Worm (Caenorhabditis elegans) whole organism, L4 larva: ENCODE data around the gene unk-1.
A peak's percentile ranks its signal among the peaks of the same experiment; 100 is the strongest.

Source experiments
- F10B5.3 ChIP-seq: sonication (generic microtip); optimal IDR thresholded peaks from 2 replicates; lab custom pipeline; 2016; ENCODE audit warnings: mild to moderate bottlenecking, missing genetic modification characterization, missing compliant biosample characterization
- F37D6.2 ChIP-seq: sonication (generic microtip); optimal IDR thresholded peaks from 2 replicates; lab custom pipeline; 2016; ENCODE audit warnings: mild to moderate bottlenecking, missing genetic modification characterization, missing compliant biosample characterization
- F44E2.7 ChIP-seq: fragments of 200-800 bp; sonication (Bioruptor generic); IDR thresholded peaks from 2 replicates; pipeline ENCODE4 v2.1.2; 2022; ENCODE audit warnings: missing genetic modification characterization, missing compliant biosample characterization
- T26A8.4 ChIP-seq: fragments of 200-800 bp; sonication (Bioruptor generic); IDR thresholded peaks from 2 replicates; pipeline ENCODE4 v1.3.6; 2022; ENCODE audit warnings: missing genetic modification characterization, missing compliant biosample characterization
- Y48G9A.11 ChIP-seq: fragments of 200-800 bp; sonication (Bioruptor generic); IDR thresholded peaks from 2 replicates; pipeline ENCODE4 v1.3.6; 2022; ENCODE audit warnings: missing genetic modification reagents, missing genetic modification characterization, missing compliant biosample characterization
- Y5F2A.4 ChIP-seq: fragments of 200-800 bp; sonication (Bioruptor generic); optimal IDR thresholded peaks from 2 replicates; lab custom pipeline; 2018; ENCODE audit warnings: mild to moderate bottlenecking, missing genetic modification characterization, missing compliant biosample characterization
- ZK337.2 ChIP-seq: fragments of 200-800 bp; sonication (Bioruptor generic); IDR thresholded peaks from 2 replicates; pipeline ENCODE4 v1.3.6; 2022; ENCODE audit warnings: missing genetic modification reagents, missing genetic modification characterization, missing compliant biosample characterization
- aly-2 ChIP-seq: sonication (generic microtip); optimal IDR thresholded peaks from 2 replicates; lab custom pipeline; 2018; ENCODE audit warnings: missing biosample characterization, missing genetic modification characterization
- ama-1 ChIP-seq: fragments of 150-350 bp; optimal IDR thresholded peaks from 2 replicates; lab custom pipeline; 2014; ENCODE audit warnings: inconsistent platforms, mixed read lengths
- attf-4 ChIP-seq: sonication (generic microtip); optimal IDR thresholded peaks from 3 replicates; lab custom pipeline; 2017; ENCODE audit warnings: missing biosample characterization, missing genetic modification characterization
- ceh-32 ChIP-seq: sonication (generic microtip); optimal IDR thresholded peaks from 2 replicates; lab custom pipeline; 2016; ENCODE audit warnings: mild to moderate bottlenecking, missing genetic modification characterization, missing compliant biosample characterization; ENCODE audit not compliant: poor library complexity
- ceh-44 ChIP-seq: fragments of 200-800 bp; sonication (Bioruptor generic); IDR thresholded peaks from 2 replicates; pipeline ENCODE4 v1.3.6; 2022; ENCODE audit warnings: missing genetic modification reagents, missing genetic modification characterization, missing compliant biosample characterization
- ceh-62 ChIP-seq: sonication (generic microtip); optimal IDR thresholded peaks from 2 replicates; lab custom pipeline; 2017; ENCODE audit warnings: missing biosample characterization, missing genetic modification characterization
- cey-2 ChIP-seq: sonication (generic microtip); optimal IDR thresholded peaks from 3 replicates; lab custom pipeline; 2017; ENCODE audit warnings: missing genetic modification characterization, mild to moderate bottlenecking, missing compliant biosample characterization, antibody characterized with exemption, borderline replicate concordance; ENCODE audit not compliant: insufficient read depth
- daf-16 ChIP-seq, 3 experiments: sonication (generic microtip); optimal IDR thresholded peaks; 2 replicates each; lab custom pipeline; 2016 to 2017; ENCODE audit warnings: missing genetic modification characterization in 3 of 3, missing genetic modification reagents in 3 of 3, mild to moderate bottlenecking in 2 of 3, missing compliant biosample characterization in 2 of 3, missing biosample characterization in 1 of 3, moderate library complexity in 1 of 3
- dmd-8 ChIP-seq: fragments of 200-800 bp; sonication (Bioruptor generic); IDR thresholded peaks from 2 replicates; pipeline ENCODE4 v1.3.6; 2022; ENCODE audit warnings: missing genetic modification characterization, missing compliant biosample characterization
- duxl-1 ChIP-seq: sonication (generic microtip); optimal IDR thresholded peaks from 2 replicates; lab custom pipeline; 2016; ENCODE audit warnings: mild to moderate bottlenecking, missing genetic modification characterization, moderate library complexity, missing compliant biosample characterization; ENCODE audit not compliant: poor library complexity
- egl-27 ChIP-seq: sonication (generic microtip); optimal IDR thresholded peaks from 3 replicates; lab custom pipeline; 2017; ENCODE audit warnings: missing biosample characterization, missing genetic modification reagents, missing genetic modification characterization
- fkh-10 ChIP-seq: fragments of 150-350 bp; optimal IDR thresholded peaks from 2 replicates; lab custom pipeline; 2014; ENCODE audit warnings: missing biosample characterization, missing genetic modification reagents, missing genetic modification characterization
- gei-8 ChIP-seq: fragments of 200-800 bp; sonication (Bioruptor generic); optimal IDR thresholded peaks from 2 replicates; lab custom pipeline; 2018; ENCODE audit warnings: mild to moderate bottlenecking, missing genetic modification characterization, missing compliant biosample characterization
- hif-1 ChIP-seq, 2 experiments: sonication (generic microtip); optimal IDR thresholded peaks; 2 replicates each; lab custom pipeline; 2016 to 2017; ENCODE audit warnings: missing compliant biosample characterization in 2 of 2, missing genetic modification characterization in 2 of 2, missing genetic modification reagents in 2 of 2, missing genotype in 2 of 2, mild to moderate bottlenecking in 1 of 2
- hlh-11 ChIP-seq: fragments of 200-800 bp; sonication (Bioruptor generic); optimal IDR thresholded peaks from 2 replicates; lab custom pipeline; 2018; ENCODE audit warnings: mild to moderate bottlenecking, missing genetic modification characterization, missing compliant biosample characterization
- hlh-30 ChIP-seq: sonication (generic microtip); optimal IDR thresholded peaks from 2 replicates; lab custom pipeline; 2017; ENCODE audit warnings: antibody characterized with exemption, mild to moderate bottlenecking, missing genetic modification characterization, missing compliant biosample characterization; ENCODE audit not compliant: insufficient read depth
- hmg-1.1 ChIP-seq: fragments of 200-800 bp; sonication (Bioruptor generic); IDR thresholded peaks from 2 replicates; pipeline ENCODE4 v1.3.6; 2022; ENCODE audit warnings: missing genetic modification reagents, missing genetic modification characterization, missing compliant biosample characterization
- jun-1 ChIP-seq: fragments of 150-350 bp; optimal IDR thresholded peaks from 2 replicates; lab custom pipeline; 2014; ENCODE audit warnings: missing biosample characterization, missing genetic modification reagents, missing genetic modification characterization
- lim-7 ChIP-seq: fragments of 200-800 bp; sonication (Bioruptor generic); IDR thresholded peaks from 2 replicates; pipeline ENCODE4 v1.3.6; 2022; ENCODE audit warnings: missing genetic modification characterization, missing compliant biosample characterization
- lin-1 ChIP-seq: fragments of 200-800 bp; sonication (Bioruptor generic); IDR thresholded peaks from 2 replicates; pipeline ENCODE4 v1.3.6; 2022; ENCODE audit warnings: missing genetic modification reagents, missing genetic modification characterization, missing compliant biosample characterization
- mdl-1 ChIP-seq, 2 experiments: fragments of 150-350 bp in 1 of 2; sonication (generic microtip) in 1 of 2; optimal IDR thresholded peaks; 2 replicates each; lab custom pipeline; 2014 to 2017; ENCODE audit warnings: missing biosample characterization in 2 of 2, missing genetic modification characterization in 2 of 2
- mdt-29 ChIP-seq: fragments of 200-800 bp; sonication (Bioruptor generic); IDR thresholded peaks from 2 replicates; pipeline ENCODE4 v1.3.6; 2022; ENCODE audit warnings: missing genetic modification reagents, missing genetic modification characterization, missing compliant biosample characterization
- mep-1 ChIP-seq: fragments of 150-350 bp; sonication (generic microtip); optimal IDR thresholded peaks from 3 replicates; lab custom pipeline; 2014; ENCODE audit warnings: missing biosample characterization, missing genetic modification characterization
- nhr-10 ChIP-seq: fragments of 150-350 bp; optimal IDR thresholded peaks from 2 replicates; lab custom pipeline; 2014; ENCODE audit warnings: missing biosample characterization, missing genetic modification characterization
- nhr-11 ChIP-seq: fragments of 150-350 bp; optimal IDR thresholded peaks from 2 replicates; lab custom pipeline; 2014; ENCODE audit warnings: missing biosample characterization, missing genetic modification characterization
- nhr-111 ChIP-seq: fragments of 200-800 bp; sonication (Bioruptor generic); optimal IDR thresholded peaks from 2 replicates; lab custom pipeline; 2018; ENCODE audit warnings: mild to moderate bottlenecking, missing genetic modification characterization, missing compliant biosample characterization
- nhr-237 ChIP-seq: sonication (generic microtip); optimal IDR thresholded peaks from 2 replicates; lab custom pipeline; 2017; ENCODE audit warnings: missing biosample characterization, missing genetic modification characterization
- nhr-25 ChIP-seq: sonication (generic microtip); optimal IDR thresholded peaks from 2 replicates; lab custom pipeline; 2017; ENCODE audit warnings: missing genetic modification characterization, mild to moderate bottlenecking, missing compliant biosample characterization, antibody characterized with exemption, moderate library complexity, borderline replicate concordance; ENCODE audit not compliant: insufficient read depth
- nhr-28 ChIP-seq: fragments of 150-350 bp; optimal IDR thresholded peaks from 2 replicates; lab custom pipeline; 2014; ENCODE audit warnings: missing biosample characterization, missing genetic modification characterization
- nhr-42 ChIP-seq: fragments of 200-800 bp; sonication (Bioruptor generic); IDR thresholded peaks from 2 replicates; pipeline ENCODE4 v1.3.6; 2022; ENCODE audit warnings: missing genetic modification characterization, missing compliant biosample characterization
- nhr-6 ChIP-seq: fragments of 150-350 bp; optimal IDR thresholded peaks from 2 replicates; lab custom pipeline; 2014; ENCODE audit warnings: missing biosample characterization, missing genetic modification characterization
- nhr-76 ChIP-seq: fragments of 150-350 bp; optimal IDR thresholded peaks from 2 replicates; lab custom pipeline; 2014; ENCODE audit warnings: missing biosample characterization, missing genetic modification characterization
- nhr-77 ChIP-seq: fragments of 150-350 bp; optimal IDR thresholded peaks from 2 replicates; lab custom pipeline; 2014; ENCODE audit warnings: missing biosample characterization, missing genetic modification characterization
- pqm-1 ChIP-seq: sonication (generic microtip); optimal IDR thresholded peaks from 2 replicates; lab custom pipeline; 2017; ENCODE audit warnings: missing biosample characterization, missing genetic modification characterization
- rbr-2 ChIP-seq: sonication (generic microtip); optimal IDR thresholded peaks from 2 replicates; lab custom pipeline; 2016; ENCODE audit warnings: missing genotype, missing genetic modification characterization, missing compliant biosample characterization
- saeg-2 ChIP-seq: fragments of 200-800 bp; sonication (Bioruptor generic); IDR thresholded peaks from 2 replicates; pipeline ENCODE4 v1.3.6; 2022; ENCODE audit warnings: missing genetic modification reagents, missing genetic modification characterization, missing compliant biosample characterization
- sdz-12 ChIP-seq: fragments of 200-800 bp; sonication (Bioruptor generic); optimal IDR thresholded peaks from 2 replicates; lab custom pipeline; 2018; ENCODE audit warnings: mild to moderate bottlenecking, missing genetic modification characterization, missing compliant biosample characterization
- set-16 ChIP-seq: fragments of 200-800 bp; sonication (Bioruptor generic); IDR thresholded peaks from 2 replicates; pipeline ENCODE4 v1.3.6; 2022; ENCODE audit warnings: missing genetic modification reagents, missing genetic modification characterization, missing compliant biosample characterization
- snpc-4 ChIP-seq: fragments of 150-350 bp; optimal IDR thresholded peaks from 2 replicates; lab custom pipeline; 2014; ENCODE audit warnings: missing biosample characterization, missing genetic modification characterization
- tra-1 ChIP-seq: fragments of 200-800 bp; sonication (Bioruptor generic); IDR thresholded peaks from 2 replicates; pipeline ENCODE4 v1.3.6; 2022; ENCODE audit warnings: missing genetic modification reagents, missing genetic modification characterization, missing compliant biosample characterization
- unc-62 ChIP-seq, 3 experiments: fragments of 150-350 bp in 1 of 3; sonication (generic microtip); optimal IDR thresholded peaks in 2 of 3; peaks in 1 of 3; 1 replicate in 1 of 3; 2 replicates in 2 of 3; lab custom pipeline; 2014 to 2017; ENCODE audit warnings: missing biosample characterization in 3 of 3, missing genetic modification characterization in 3 of 3, missing genetic modification reagents in 3 of 3, missing genotype in 1 of 3
- vab-7 ChIP-seq: fragments of 200-800 bp; sonication (Bioruptor generic); IDR thresholded peaks from 2 replicates; pipeline ENCODE4 v1.3.6; 2022; ENCODE audit warnings: missing genetic modification reagents, missing genetic modification characterization, missing compliant biosample characterization
- zfp-2 ChIP-seq: sonication (generic microtip); optimal IDR thresholded peaks from 2 replicates; lab custom pipeline; 2016; ENCODE audit warnings: mild to moderate bottlenecking, missing genetic modification characterization, missing compliant biosample characterization
- zip-2 ChIP-seq: fragments of 150-350 bp; optimal IDR thresholded peaks from 2 replicates; lab custom pipeline; 2014; ENCODE audit warnings: missing biosample characterization, missing genetic modification characterization

The unk-1 gene

ce11 chrX:8019665-8020064, 4.9 kb downstream of the unk-1 start (continued):
- peak; percentile 79 for TF ChIP-seq nhr-28 (tag; lab: Kevin White, UChicago)
- peak; percentile 81 for TF ChIP-seq gei-8 (GFP tag; lab: Kevin White, UChicago)
- no peak for TF ChIP-seq ZK337.2 (GFP tag; lab: Robert Waterston, UW)
- peak; percentile 46; the same call in 1 of the 2 replicates for TF ChIP-seq vab-7 (GFP tag; lab: Robert Waterston, UW)
- peak; percentile 88 for TF ChIP-seq nhr-11 (tag; lab: Kevin White, UChicago)
- TF ChIP-seq mdl-1 (tag; optimal IDR thresholded peaks at IDR 0.05; lab: Kevin White, UChicago) = peak; percentile 88 to 98
- TF ChIP-seq Y48G9A.11 (GFP tag; lab: Robert Waterston, UW) = 0 out of 2 replicates have a peak, but pooled peaks have one; percentile 23
- TF ChIP-seq hmg-1.1 (GFP tag; lab: Robert Waterston, UW) = peak; percentile 87
- peak; percentile 98 for TF ChIP-seq hlh-11 (tag; lab: Kevin White, UChicago)
- TF ChIP-seq cey-2 (tag; lab: Kevin White, UChicago) = no peak
- peak; percentile 80; the same call in 1 of the 2 replicates for TF ChIP-seq lin-1
- peak; percentile 99 for TF ChIP-seq hlh-30
- peak; percentile 88 for TF ChIP-seq tra-1 (GFP tag; lab: Robert Waterston, UW)
- peak in 1 of 2 experiments; percentile 63 for TF ChIP-seq unc-62 (GFP tag; optimal IDR thresholded peaks at IDR 0.05 in 1 of 2; lab: Kevin White, UChicago)
- TF ChIP-seq unc-62 (tag; optimal IDR thresholded peaks at IDR 0.05; lab: Kevin White, UChicago) = no peak
- TF ChIP-seq nhr-42 (GFP tag; lab: Robert Waterston, UW) = peak; percentile 77; the same call in 1 of the 2 replicates
- TF ChIP-seq ama-1 (lab: Kevin White, UChicago) = peak; percentile 74
- TF ChIP-seq nhr-237 (tag; lab: Kevin White, UChicago) = no peak
- TF ChIP-seq fkh-10 (GFP tag; lab: Kevin White, UChicago) = peak; percentile 93
- TF ChIP-seq snpc-4 = no peak
- peak; percentile 88 for TF ChIP-seq rbr-2
- TF ChIP-seq F44E2.7 (GFP tag; lab: Robert Waterston, UW) = no peak
- TF ChIP-seq ceh-32 = no peak
- no peak for TF ChIP-seq ceh-44 (GFP tag; lab: Robert Waterston, UW)
- TF ChIP-seq aly-2 (tag; lab: Kevin White, UChicago) = no peak
- peak; percentile 87 for TF ChIP-seq nhr-6 (tag; lab: Kevin White, UChicago)
- TF ChIP-seq hif-1 (tag; optimal IDR thresholded peaks at IDR 0.05; lab: Kevin White, UChicago) = peak in 1 of 2 experiments; percentile 92
- TF ChIP-seq daf-16 (GFP tag; optimal IDR thresholded peaks at IDR 0.05; lab: Kevin White, UChicago) = peak in 1 of 2 experiments; percentile 59
- peak; percentile 90 for TF ChIP-seq daf-16 (tag; optimal IDR thresholded peaks at IDR 0.05; lab: Kevin White, UChicago)
- TF ChIP-seq nhr-76 (tag; lab: Kevin White, UChicago) = no peak
- TF ChIP-seq F37D6.2 (tag; lab: Kevin White, UChicago) = peak; percentile 57
- TF ChIP-seq dmd-8 = peak; percentile 62; the same call in 1 of the 2 replicates
- TF ChIP-seq F10B5.3 (tag; lab: Kevin White, UChicago) = no peak
- TF ChIP-seq Y5F2A.4 (GFP tag; lab: Kevin White, UChicago) = no peak
- TF ChIP-seq set-16 (GFP tag; lab: Robert Waterston, UW) = peak; percentile 81
- no peak for TF ChIP-seq zip-2 (tag; lab: Kevin White, UChicago)
- 0 out of 2 replicates have a peak, but pooled peaks have one; percentile 12 for TF ChIP-seq lim-7 (GFP tag; lab: Robert Waterston, UW)
- TF ChIP-seq ceh-62 (tag; lab: Kevin White, UChicago) = no peak

- TF ChIP-seq sdz-12 = no peak
- TF ChIP-seq duxl-1 (tag; lab: Kevin White, UChicago) = no peak
- TF ChIP-seq jun-1 (tag; lab: Kevin White, UChicago) = no peak
- no peak for TF ChIP-seq nhr-10 (tag; lab: Kevin White, UChicago)
- TF ChIP-seq T26A8.4 (GFP tag; lab: Robert Waterston, UW) = peak; percentile 36; the same call in 1 of the 2 replicates
- TF ChIP-seq lin-1 = no peak
- no peak for TF ChIP-seq nhr-25 (tag; lab: Kevin White, UChicago)
- no peak for TF ChIP-seq pqm-1 (tag; lab: Kevin White, UChicago)
- TF ChIP-seq zfp-2 = no peak
- no peak for TF ChIP-seq attf-4 (tag; lab: Kevin White, UChicago)
- TF ChIP-seq mep-1 = peak; percentile 88
- no peak for TF ChIP-seq nhr-77 (tag; lab: Kevin White, UChicago)
- TF ChIP-seq saeg-2 (GFP tag; lab: Robert Waterston, UW) = no peak
- TF ChIP-seq mdt-29 (GFP tag; lab: Robert Waterston, UW) = peak; percentile 52; the same call in 1 of the 2 replicates
- TF ChIP-seq nhr-111 = no peak
- TF ChIP-seq egl-27 (tag; lab: Kevin White, UChicago) = no peak
These were observed 6.8 kb downstream of the unk-1 start for ce11 chrX:8021609-8022008.
